Worm (Caenorhabditis elegans) whole organism, young adult: ENCODE results near the gene F55A11.11.

Source experiments
- B0019.2 ChIP-seq: fragments of 200-800 bp; sonication (Bioruptor generic); conservative IDR thresholded peaks from 2 replicates; pipeline ENCODE4 v1.3.6; 2022; ENCODE audit warnings: missing genetic modification reagents, missing genetic modification characterization, missing compliant biosample characterization
- B0035.1 ChIP-seq: sonication (generic microtip); optimal IDR thresholded peaks from 2 replicates; lab custom pipeline; 2016; ENCODE audit warnings: missing genetic modification characterization, mild to moderate bottlenecking, missing compliant biosample characterization, missing genotype, missing genetic modification reagents
- C06A6.2 ChIP-seq: fragments of 200-800 bp; sonication (Bioruptor generic); conservative IDR thresholded peaks from 2 replicates; pipeline ENCODE4 v1.3.6; 2022; ENCODE audit warnings: missing genetic modification characterization, missing compliant biosample characterization
- C17E4.6 ChIP-seq: fragments of 200-800 bp; sonication (Bioruptor generic); IDR thresholded peaks from 2 replicates; pipeline ENCODE4 v1.3.6; 2022; ENCODE audit warnings: missing genetic modification reagents, missing genetic modification characterization, missing compliant biosample characterization
- F33H1.4 ChIP-seq: fragments of 200-800 bp; sonication (Bioruptor generic); IDR thresholded peaks from 2 replicates; pipeline ENCODE4 v1.3.6; 2022; ENCODE audit warnings: missing genetic modification reagents, missing genetic modification characterization, missing compliant biosample characterization
- F49E8.2 ChIP-seq: sonication (generic microtip); optimal IDR thresholded peaks from 3 replicates; lab custom pipeline; 2017; ENCODE audit warnings: missing genetic modification characterization, mild to moderate bottlenecking, missing compliant biosample characterization, antibody characterized with exemption, moderate library complexity; ENCODE audit not compliant: insufficient read depth
- F57A8.1 ChIP-seq: fragments of 200-800 bp; sonication (Bioruptor generic); optimal IDR thresholded peaks from 2 replicates; lab custom pipeline; 2018; ENCODE audit warnings: mild to moderate bottlenecking, missing genetic modification characterization, moderate library complexity, missing compliant biosample characterization
- Y53F4B.3 ChIP-seq: fragments of 200-800 bp; sonication (Bioruptor generic); IDR thresholded peaks from 2 replicates; pipeline ENCODE4 v1.3.6; 2022; ENCODE audit warnings: missing genetic modification reagents, missing genetic modification characterization, missing compliant biosample characterization
- aptf-2 ChIP-seq: fragments of 200-800 bp; sonication (Bioruptor generic); conservative IDR thresholded peaks from 2 replicates; pipeline ENCODE4 v1.3.6; 2022; ENCODE audit warnings: missing genetic modification reagents, missing genetic modification characterization, missing compliant biosample characterization
- atf-7 ChIP-seq: sonication (generic microtip); optimal IDR thresholded peaks from 2 replicates; lab custom pipeline; 2017; ENCODE audit warnings: mild to moderate bottlenecking, missing genetic modification characterization, missing compliant biosample characterization
- attf-3 ChIP-seq: fragments of 200-800 bp; sonication (Bioruptor generic); conservative IDR thresholded peaks from 2 replicates; pipeline ENCODE4 v1.3.6; 2022; ENCODE audit warnings: missing genetic modification reagents, missing genetic modification characterization, missing compliant biosample characterization
- attf-6 ChIP-seq: fragments of 200-800 bp; sonication (Bioruptor generic); IDR thresholded peaks from 2 replicates; pipeline ENCODE4 v1.3.6; 2022; ENCODE audit warnings: missing genetic modification reagents, missing genetic modification characterization, missing compliant biosample characterization
- bed-2 ChIP-seq: fragments of 200-800 bp; sonication (Bioruptor generic); IDR thresholded peaks from 2 replicates; pipeline ENCODE4 v1.3.6; 2022; ENCODE audit warnings: missing genetic modification reagents, missing genetic modification characterization, missing compliant biosample characterization
- ceh-91 ChIP-seq: fragments of 200-800 bp; sonication (Bioruptor generic); IDR thresholded peaks from 2 replicates; pipeline ENCODE4 v1.3.6; 2022; ENCODE audit warnings: missing genetic modification reagents, missing genetic modification characterization, missing compliant biosample characterization
- dpff-1 ChIP-seq: sonication (generic microtip); optimal IDR thresholded peaks from 2 replicates; lab custom pipeline; 2017; ENCODE audit warnings: mild to moderate bottlenecking, missing genetic modification characterization, missing compliant biosample characterization
- dpl-1 ChIP-seq: fragments of 150-350 bp; optimal IDR thresholded peaks from 2 replicates; lab custom pipeline; 2014; ENCODE audit warnings: missing biosample characterization, missing genetic modification reagents, missing genetic modification characterization
- efl-1 ChIP-seq: fragments of 150-350 bp; optimal IDR thresholded peaks from 2 replicates; lab custom pipeline; 2014; ENCODE audit warnings: missing biosample characterization, missing genetic modification reagents, missing genetic modification characterization
- egrh-3 ChIP-seq: fragments of 200-800 bp; sonication (Bioruptor generic); IDR thresholded peaks from 2 replicates; pipeline ENCODE4 v1.3.6; 2022; ENCODE audit warnings: missing genetic modification reagents, missing genetic modification characterization, missing compliant biosample characterization
- ets-4 ChIP-seq: fragments of 200-800 bp; sonication (Bioruptor generic); optimal IDR thresholded peaks from 2 replicates; lab custom pipeline; 2018; ENCODE audit warnings: mild to moderate bottlenecking, missing genetic modification characterization, missing compliant biosample characterization
- him-1 ChIP-seq: sonication (generic microtip); optimal IDR thresholded peaks from 2 replicates; lab custom pipeline; 2016; ENCODE audit warnings: missing genotype, missing genetic modification reagents, missing genetic modification characterization, missing compliant biosample characterization
- hlh-12 ChIP-seq: sonication (generic microtip); optimal IDR thresholded peaks from 2 replicates; lab custom pipeline; 2016; ENCODE audit warnings: missing genetic modification characterization, missing compliant biosample characterization
- hrde-1 ChIP-seq: sonication (generic microtip); optimal IDR thresholded peaks from 2 replicates; lab custom pipeline; 2016; ENCODE audit warnings: missing genetic modification characterization, mild to moderate bottlenecking, missing compliant biosample characterization, moderate library complexity, missing genotype, missing genetic modification reagents, borderline replicate concordance
- lag-1 ChIP-seq: fragments of 200-800 bp; sonication (Bioruptor generic); IDR thresholded peaks from 2 replicates; pipeline ENCODE4 v1.3.6; 2022; ENCODE audit warnings: missing genetic modification reagents, missing genetic modification characterization, missing compliant biosample characterization
- lin-26 ChIP-seq: fragments of 200-800 bp; sonication (Bioruptor generic); IDR thresholded peaks from 2 replicates; pipeline ENCODE4 v1.3.6; 2022; ENCODE audit warnings: missing genetic modification reagents, missing genetic modification characterization, missing compliant biosample characterization
- lin-40 ChIP-seq: sonication (generic microtip); optimal IDR thresholded peaks from 2 replicates; lab custom pipeline; 2016; ENCODE audit warnings: missing genetic modification characterization, mild to moderate bottlenecking, missing compliant biosample characterization, missing genotype, missing genetic modification reagents
- lin-54 ChIP-seq: fragments of 200-800 bp; sonication (Bioruptor generic); optimal IDR thresholded peaks from 2 replicates; lab custom pipeline; 2018; ENCODE audit warnings: mild to moderate bottlenecking, missing genetic modification characterization, missing compliant biosample characterization
- lir-1 ChIP-seq: fragments of 200-800 bp; sonication (Bioruptor generic); conservative IDR thresholded peaks from 2 replicates; pipeline ENCODE4 v1.3.6; 2022; ENCODE audit warnings: missing genetic modification reagents, missing genetic modification characterization, missing compliant biosample characterization
- lsl-1 ChIP-seq: fragments of 200-800 bp; sonication (Bioruptor generic); optimal IDR thresholded peaks from 2 replicates; lab custom pipeline; 2018; ENCODE audit warnings: mild to moderate bottlenecking, missing genetic modification characterization, moderate library complexity, missing compliant biosample characterization
- lsy-27 ChIP-seq: sonication (generic microtip); optimal IDR thresholded peaks from 2 replicates; lab custom pipeline; 2017; ENCODE audit warnings: missing genetic modification characterization, mild to moderate bottlenecking, missing compliant biosample characterization, antibody characterized with exemption, missing genotype, borderline replicate concordance; ENCODE audit not compliant: insufficient read depth
- madf-3 ChIP-seq: fragments of 200-800 bp; sonication (Bioruptor generic); IDR thresholded peaks from 2 replicates; pipeline ENCODE4 v1.3.6; 2022; ENCODE audit warnings: missing genetic modification reagents, missing genetic modification characterization, missing compliant biosample characterization
- madf-6 ChIP-seq: fragments of 200-800 bp; sonication (Bioruptor generic); IDR thresholded peaks from 2 replicates; pipeline ENCODE4 v1.3.6; 2022; ENCODE audit warnings: missing genetic modification reagents, missing genetic modification characterization, missing compliant biosample characterization
- mes-4 ChIP-seq: sonication (generic microtip); optimal IDR thresholded peaks from 2 replicates; lab custom pipeline; 2016; ENCODE audit warnings: missing genotype, missing genetic modification characterization, missing compliant biosample characterization
- nhr-179 ChIP-seq: sonication (generic microtip); optimal IDR thresholded peaks from 2 replicates; lab custom pipeline; 2016; ENCODE audit warnings: mild to moderate bottlenecking, missing genetic modification characterization, missing compliant biosample characterization
- nhr-90 ChIP-seq: sonication (generic microtip); optimal IDR thresholded peaks from 2 replicates; lab custom pipeline; 2016; ENCODE audit warnings: missing genotype, mild to moderate bottlenecking, missing genetic modification characterization, missing compliant biosample characterization
- rcor-1 ChIP-seq: fragments of 200-800 bp; sonication (Bioruptor generic); IDR thresholded peaks from 2 replicates; pipeline ENCODE4 v1.3.6; 2022; ENCODE audit warnings: missing genetic modification reagents, missing genetic modification characterization, missing compliant biosample characterization
- rec-8 ChIP-seq, 2 experiments: sonication (generic microtip); optimal IDR thresholded peaks; 2 replicates each; lab custom pipeline; 2016; ENCODE audit warnings: mild to moderate bottlenecking in 2 of 2, missing genetic modification characterization in 2 of 2, missing genetic modification reagents in 2 of 2, missing genotype in 2 of 2, missing biosample characterization in 1 of 2, missing compliant biosample characterization in 1 of 2, moderate library complexity in 1 of 2
- repo-1 ChIP-seq: sonication (generic microtip); optimal IDR thresholded peaks from 2 replicates; lab custom pipeline; 2017; ENCODE audit warnings: mild to moderate bottlenecking, missing genetic modification characterization, missing compliant biosample characterization
- snpc-1.1 ChIP-seq: sonication (generic microtip); optimal IDR thresholded peaks from 2 replicates; lab custom pipeline; 2017; ENCODE audit warnings: missing genetic modification characterization, mild to moderate bottlenecking, missing compliant biosample characterization, antibody characterized with exemption, moderate library complexity, missing genotype, missing genetic modification reagents; ENCODE audit not compliant: insufficient read depth
- snpc-3.4 ChIP-seq: sonication (generic microtip); optimal IDR thresholded peaks from 2 replicates; lab custom pipeline; 2017; ENCODE audit warnings: missing genetic modification characterization, mild to moderate bottlenecking, missing compliant biosample characterization, antibody characterized with exemption, moderate library complexity, missing genotype, missing genetic modification reagents
- tbp1 ChIP-seq: fragments of 200-800 bp; sonication (Bioruptor generic); optimal IDR thresholded peaks from 2 replicates; lab custom pipeline; 2018; ENCODE audit warnings: mild to moderate bottlenecking, missing genetic modification characterization, missing compliant biosample characterization
- tbx-9 ChIP-seq: sonication (generic microtip); optimal IDR thresholded peaks from 2 replicates; lab custom pipeline; 2016; ENCODE audit warnings: borderline replicate concordance, missing genetic modification characterization, inconsistent platforms, missing compliant biosample characterization
- unc-130 ChIP-seq: sonication (generic microtip); optimal IDR thresholded peaks from 2 replicates; lab custom pipeline; 2016; ENCODE audit warnings: missing genetic modification reagents, missing genetic modification characterization, missing compliant biosample characterization
- ztf-18 ChIP-seq: sonication (generic microtip); optimal IDR thresholded peaks from 2 replicates; lab custom pipeline; 2016; ENCODE audit warnings: missing genotype, mild to moderate bottlenecking, missing genetic modification characterization, missing compliant biosample characterization
- ztf-25 ChIP-seq: fragments of 200-800 bp; sonication (Bioruptor generic); IDR thresholded peaks from 2 replicates; pipeline ENCODE4 v1.3.6; 2022; ENCODE audit warnings: missing genetic modification reagents, missing genetic modification characterization, missing compliant biosample characterization
- ztf-28 ChIP-seq: fragments of 200-800 bp; sonication (Bioruptor generic); IDR thresholded peaks from 2 replicates; pipeline ENCODE4 v1.3.6; 2022; ENCODE audit warnings: missing genetic modification reagents, missing genetic modification characterization, missing compliant biosample characterization
- ztf-6 ChIP-seq: fragments of 200-800 bp; sonication (Bioruptor generic); IDR thresholded peaks from 2 replicates; pipeline ENCODE4 v1.3.6; 2022; ENCODE audit warnings: missing genetic modification reagents, missing genetic modification characterization, missing compliant biosample characterization

Gene F55A11.11

ce11 chrV:11787258-11787657 lies 4.3 kb downstream of the F55A11.11 start, which contains the start of gene F55A11.7:
F55A11.7 (minus strand) TSS chrV:11787443.
- TF ChIP-seq rcor-1 (GFP tag; lab: Robert Waterston, UW) (no peak), dpl-1 (GFP tag; lab: Kevin White, UChicago) (no peak), attf-6 (GFP tag; lab: Robert Waterston, UW) (no peak), ztf-18 (tag; lab: Kevin White, UChicago) (no peak)
- TF ChIP-seq, all 124 proteins: peak for 0

ce11 chrV:11787742-11788238 lies 4.8 kb downstream of the F55A11.11 start, which contains the start of gene F55A11.8:
F55A11.8 (plus strand) TSS chrV:11788188.
- TF ChIP-seq efl-1 (GFP tag; lab: Kevin White, UChicago) (peak; percentile 64), lag-1 (GFP tag; lab: Robert Waterston, UW) (no peak), nhr-179 (no peak), attf-3 (GFP tag; lab: Robert Waterston, UW) (no peak), ztf-18 (tag; lab: Kevin White, UChicago) (no peak), aptf-2 (GFP tag; lab: Robert Waterston, UW) (no peak), hrde-1 (tag; lab: Kevin White, UChicago) (no peak), B0019.2 (GFP tag; lab: Robert Waterston, UW) (no peak), lin-26 (GFP tag; lab: Robert Waterston, UW) (no peak), C17E4.6 (GFP tag; lab: Robert Waterston, UW) (no peak), B0035.1 (tag; lab: Kevin White, UChicago) (no peak), mes-4 (tag; lab: Kevin White, UChicago) (no peak), unc-130 (GFP tag; lab: Kevin White, UChicago) (no peak), attf-6 (GFP tag; lab: Robert Waterston, UW) (no peak), F49E8.2 (peak; percentile 25), Y53F4B.3 (GFP tag; lab: Robert Waterston, UW) (no peak), repo-1 (tag; lab: Kevin White, UChicago) (no peak), atf-7 (tag; lab: Kevin White, UChicago) (no peak), F33H1.4 (GFP tag; lab: Robert Waterston, UW) (peak; percentile 92), lir-1 (GFP tag; lab: Robert Waterston, UW) (no peak), him-1 (peak; percentile 50), nhr-90 (tag; lab: Kevin White, UChicago) (no peak), ztf-28 (GFP tag; lab: Robert Waterston, UW) (no peak), tbp1 (GFP tag; lab: Kevin White, UChicago) (no peak), bed-2 (GFP tag; lab: Robert Waterston, UW) (no peak), lin-54 (GFP tag; lab: Kevin White, UChicago) (no peak), lin-40 (tag; lab: Kevin White, UChicago) (no peak), ztf-6 (GFP tag; lab: Robert Waterston, UW) (no peak), C06A6.2 (GFP tag; lab: Robert Waterston, UW) (no peak), lsy-27 (tag; lab: Kevin White, UChicago) (no peak), snpc-1.1 (tag; lab: Kevin White, UChicago) (no peak), lsl-1 (peak; percentile 95), dpff-1 (tag; lab: Kevin White, UChicago) (no peak), madf-3 (0 out of 2 replicates have a peak, but pooled peaks have one; percentile 55), snpc-3.4 (tag; lab: Kevin White, UChicago) (no peak), hlh-12 (no peak), F57A8.1 (GFP tag; lab: Kevin White, UChicago) (no peak), tbx-9 (no peak), rec-8 (tag; optimal IDR thresholded peaks at IDR 0.05; lab: Kevin White, UChicago) (no peak), madf-6 (GFP tag; lab: Robert Waterston, UW) (peak; percentile 89), ets-4 (GFP tag; lab: Kevin White, UChicago) (no peak), egrh-3 (GFP tag; lab: Robert Waterston, UW) (no peak), ceh-91 (no peak), ztf-25 (no peak)
